Worm (Caenorhabditis elegans): ENCODE data around the gene Y39A3A.4.
A peak's percentile ranks its signal among the peaks of the same experiment; 100 is the strongest.

Gene Y39A3A.4

DNA sequence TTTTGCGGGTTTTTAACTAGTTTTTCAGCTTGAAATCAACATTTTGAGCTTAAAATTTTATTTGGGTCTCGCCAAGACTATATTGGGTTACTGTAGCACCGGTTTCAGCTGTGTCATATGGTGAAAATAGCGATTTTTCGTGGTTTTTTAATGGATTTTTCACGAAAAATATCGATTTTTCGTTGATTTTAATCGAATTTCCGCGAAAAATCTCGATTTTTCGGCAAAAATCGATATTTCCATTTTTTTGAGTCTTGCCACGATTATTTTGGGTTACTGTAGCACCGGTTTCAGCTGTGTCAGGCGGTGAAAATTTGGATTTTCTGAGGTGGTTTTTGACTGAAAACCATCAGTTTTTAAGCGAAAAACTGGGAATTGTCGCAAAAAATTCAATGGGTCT is 38.9 kb upstream of the Y39A3A.4 start:
- TF ChIP-seq ceh-28 (tag; optimal IDR thresholded peaks at IDR 0.05) (peak; percentile 51), lin-13 (GFP tag; optimal IDR thresholded peaks at IDR 0.05) (no peak)

DNA sequence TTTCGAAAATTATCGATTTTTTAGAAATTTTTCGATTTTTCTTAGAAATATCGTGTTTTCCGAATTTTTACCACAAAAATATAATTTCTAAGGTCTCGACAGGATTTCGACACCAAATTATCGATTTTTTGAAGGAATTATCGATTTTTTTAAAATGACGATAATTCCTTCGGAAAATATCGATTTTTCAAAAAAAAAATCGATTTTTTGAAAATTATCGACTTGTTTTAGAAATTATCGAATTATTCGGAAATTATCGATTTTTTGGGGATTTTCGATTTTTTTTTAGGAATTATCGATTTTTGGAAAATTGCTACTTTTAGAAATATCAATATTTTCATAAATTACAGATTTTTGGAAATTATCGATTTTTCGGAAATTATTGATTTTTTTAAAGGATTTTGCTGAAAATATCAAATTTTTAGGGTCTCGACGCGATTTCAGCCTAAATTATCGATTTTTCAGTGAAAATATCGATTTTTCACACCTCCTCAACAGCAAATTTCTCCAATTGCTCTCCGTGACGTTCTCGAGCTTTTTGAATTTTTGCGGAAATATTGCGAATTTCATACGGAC is 36.3 kb upstream of the Y39A3A.4 start:
- TF ChIP-seq lsy-2 (tag; optimal IDR thresholded peaks at IDR 0.05) (no peak), ceh-28 (tag; optimal IDR thresholded peaks at IDR 0.05) (peak; percentile 100), mdt-29 (GFP tag; IDR thresholded peaks at IDR 0.05) (no peak)

DNA sequence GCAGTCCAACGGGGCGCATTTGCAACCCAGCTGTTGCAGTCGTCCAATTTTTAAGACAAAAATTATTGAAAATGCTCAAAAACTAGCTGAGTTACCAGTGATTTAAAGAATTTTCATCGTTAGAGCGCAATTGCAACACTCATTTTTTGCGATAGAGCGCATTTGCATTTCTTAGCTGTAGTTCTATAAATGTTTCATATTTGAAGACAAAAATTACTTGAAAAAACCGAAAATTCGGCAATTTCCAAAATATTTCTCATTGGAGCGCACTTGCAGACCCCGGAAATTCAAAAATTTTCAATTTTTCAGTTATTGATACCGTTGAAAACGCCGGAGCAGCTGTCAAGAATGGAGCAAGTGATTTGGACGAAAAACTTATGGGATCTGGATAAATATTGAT is 35.6 kb upstream of the Y39A3A.4 start:
- TF ChIP-seq D1046.2 (GFP tag; IDR thresholded peaks at IDR 0.05) = peak; percentile 3; the same call in 1 of the 2 replicates
- no peak for TF ChIP-seq arid-1 (GFP tag; conservative IDR thresholded peaks at IDR 0.05)
- TF ChIP-seq lin-38 (GFP tag; IDR thresholded peaks at IDR 0.05) = peak; percentile 72

DNA sequence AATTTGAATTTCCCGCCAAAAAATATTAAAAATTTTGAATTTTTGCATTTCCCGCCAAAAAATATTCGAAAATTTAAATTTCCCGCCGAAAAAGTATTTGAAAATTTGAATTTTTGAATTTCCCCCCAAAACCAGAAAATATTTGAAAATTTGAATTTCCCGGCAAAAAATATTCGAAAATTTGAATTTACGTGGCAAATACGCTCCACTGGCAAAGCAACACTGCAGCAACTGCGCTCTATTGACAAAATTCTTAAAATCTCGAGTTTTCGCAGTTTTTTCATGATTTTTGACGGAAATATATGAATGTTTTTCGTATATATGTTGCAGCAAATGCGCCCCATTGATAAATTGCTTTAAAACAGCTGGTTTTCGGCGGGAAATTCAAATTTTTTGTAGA is 35.0 kb upstream of the Y39A3A.4 start:
- TF ChIP-seq mep-1 (tag; optimal IDR thresholded peaks at IDR 0.05) = no peak
- no peak for TF ChIP-seq cey-2 (tag; optimal IDR thresholded peaks at IDR 0.05; ENCODE audit: borderline replicate concordance, insufficient read depth)
- peak; percentile 93 for TF ChIP-seq lin-38 (GFP tag; IDR thresholded peaks at IDR 0.05)
- peak; percentile 15 for TF ChIP-seq unc-130 (GFP tag; optimal IDR thresholded peaks at IDR 0.05)
- TF ChIP-seq lin-29 (GFP tag; IDR thresholded peaks at IDR 0.05) = no peak

DNA sequence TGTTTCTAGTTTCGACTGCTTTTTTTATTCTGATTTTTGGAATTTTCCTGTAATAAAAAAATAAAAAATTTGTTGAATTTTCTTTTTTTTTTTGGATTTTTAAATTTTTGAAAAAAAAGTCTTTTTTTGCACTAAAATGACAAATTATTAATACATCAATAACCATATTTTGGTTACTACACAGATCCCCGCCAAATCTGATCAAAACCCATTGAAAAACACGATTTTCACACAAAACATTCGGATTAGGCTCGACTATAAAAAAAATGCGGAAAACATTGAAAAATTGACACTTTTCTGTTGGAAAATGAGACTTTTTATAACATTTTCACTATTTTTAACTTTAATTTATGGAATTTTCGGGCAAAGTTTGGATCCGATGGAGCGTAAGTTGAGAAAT is 33.9 kb upstream of the Y39A3A.4 start, which contains the start of gene Y48G9A.7:
TSS of gene Y48G9A.7 (plus strand) at position 301 of the 400 bp plus-strand sequence.
- no peak for TF ChIP-seq aha-1 (tag)
- no peak for TF ChIP-seq dmd-9 (GFP tag; IDR thresholded peaks at IDR 0.05)
- TF ChIP-seq ces-1 (GFP tag; optimal IDR thresholded peaks at IDR 0.05) = no peak

DNA sequence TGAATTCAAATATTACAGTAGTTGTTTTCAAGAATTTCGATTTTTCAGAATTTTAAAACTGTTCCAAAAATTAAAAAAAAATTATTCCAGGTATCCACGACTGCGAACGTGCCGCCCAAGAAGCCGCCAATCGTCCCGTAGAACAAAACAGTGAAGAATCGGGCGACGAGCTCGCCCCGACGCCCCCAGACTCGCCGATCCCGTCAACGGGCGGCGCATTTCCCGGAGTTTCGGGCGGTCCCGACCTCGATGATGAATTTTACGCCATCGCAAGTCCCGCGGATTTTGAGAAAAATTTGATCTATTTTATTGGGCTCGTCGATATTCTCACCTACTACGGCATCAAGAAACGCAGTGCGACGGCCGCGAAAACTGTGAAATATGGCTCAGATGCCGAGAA is 29.5 kb upstream of the Y39A3A.4 start:
- TF ChIP-seq lim-7 (GFP tag; IDR thresholded peaks at IDR 0.05) (no peak), ceh-28 (tag; optimal IDR thresholded peaks at IDR 0.05) (no peak), R02D3.7 (tag; optimal IDR thresholded peaks at IDR 0.05) (no peak), D1046.2 (GFP tag; IDR thresholded peaks at IDR 0.05) (0 out of 2 replicates have a peak, but pooled peaks have one; percentile 49), set-16 (GFP tag; IDR thresholded peaks at IDR 0.05) (peak; percentile 79), nhr-42 (GFP tag; IDR thresholded peaks at IDR 0.05) (no peak), dmd-9 (GFP tag; IDR thresholded peaks at IDR 0.05) (no peak), hlh-30 (tag; optimal IDR thresholded peaks at IDR 0.05; ENCODE audit: insufficient read depth) (no peak), ceh-62 (tag; optimal IDR thresholded peaks at IDR 0.05) (no peak), ZK337.2 (GFP tag; IDR thresholded peaks at IDR 0.05) (no peak), unc-130 (GFP tag; optimal IDR thresholded peaks at IDR 0.05) (no peak), arid-1 (GFP tag; conservative IDR thresholded peaks at IDR 0.05) (no peak), lin-13 (GFP tag; optimal IDR thresholded peaks at IDR 0.05) (no peak), unc-39 (tag; optimal IDR thresholded peaks at IDR 0.05) (no peak), daf-19 (GFP tag; conservative IDR thresholded peaks at IDR 0.05) (no peak), nhr-111 (GFP tag; optimal IDR thresholded peaks at IDR 0.05) (no peak), attf-4 (tag; optimal IDR thresholded peaks at IDR 0.05) (no peak), aha-1 (tag) (peak; percentile 75), nhr-76 (tag; optimal IDR thresholded peaks at IDR 0.05) (no peak)

DNA sequence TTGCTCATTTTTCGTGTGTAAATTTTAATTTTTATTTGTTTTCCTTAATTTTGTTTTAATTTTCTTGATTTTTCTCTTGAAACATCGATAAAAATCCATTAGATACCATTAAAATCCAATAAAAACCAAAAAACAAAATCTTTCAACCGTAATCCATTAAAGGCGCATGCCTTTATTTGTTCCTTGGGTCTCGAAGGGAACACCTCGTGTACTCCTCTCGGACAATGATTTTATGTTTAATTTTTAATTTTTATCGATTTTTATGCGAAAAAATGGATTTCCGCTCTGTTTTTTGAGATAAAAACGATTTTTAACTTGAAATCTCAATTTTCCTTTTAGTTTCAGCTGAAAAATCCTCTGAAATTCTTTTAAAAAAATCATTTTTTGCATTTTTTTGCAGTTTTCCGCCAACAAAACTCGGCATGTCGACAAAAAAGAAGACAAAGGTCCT is 25.5 kb upstream of the Y39A3A.4 start, which contains the start of gene ppk-2:
TSS of gene ppk-2 (plus strand) at position 401 of the 451 bp plus-strand sequence.
- TF ChIP-seq unc-130 (GFP tag; optimal IDR thresholded peaks at IDR 0.05) (peak; percentile 30), tag-97 (GFP tag; IDR thresholded peaks at IDR 0.05) (no peak), gei-8 (GFP tag; optimal IDR thresholded peaks at IDR 0.05) (no peak), php-3 (GFP tag; IDR thresholded peaks at IDR 0.05) (no peak), lin-38 (GFP tag; IDR thresholded peaks at IDR 0.05) (peak; percentile 57), jun-1 (tag; optimal IDR thresholded peaks at IDR 0.05) (no peak), ces-1 (GFP tag; optimal IDR thresholded peaks at IDR 0.05) (no peak), egl-43 (GFP tag; IDR thresholded peaks at IDR 0.05) (no peak), Y75B8A.6 (GFP tag; IDR thresholded peaks at IDR 0.05) (no peak), Y5F2A.4 (GFP tag; optimal IDR thresholded peaks at IDR 0.05) (no peak), madf-5 (GFP tag; IDR thresholded peaks at IDR 0.05) (no peak), ZK546.5 (tag; optimal IDR thresholded peaks at IDR 0.05) (no peak), daf-19 (GFP tag; conservative IDR thresholded peaks at IDR 0.05) (no peak), saeg-2 (GFP tag; IDR thresholded peaks at IDR 0.05) (no peak), cey-2 (tag; optimal IDR thresholded peaks at IDR 0.05; ENCODE audit: borderline replicate concordance, insufficient read depth) (no peak), lsy-2 (tag; optimal IDR thresholded peaks at IDR 0.05) (peak in 1 of 2 experiments; percentile 49), F49E8.2 (tag; optimal IDR thresholded peaks at IDR 0.05; ENCODE audit: borderline replicate concordance) (peak; percentile 67), daf-12 (tag; optimal IDR thresholded peaks at IDR 0.05) (no peak)

All from whole organism, L4 larva.